Worm (Caenorhabditis elegans): ENCODE measurements around the gene C30G12.6.

C30G12.6 gene

DNA sequence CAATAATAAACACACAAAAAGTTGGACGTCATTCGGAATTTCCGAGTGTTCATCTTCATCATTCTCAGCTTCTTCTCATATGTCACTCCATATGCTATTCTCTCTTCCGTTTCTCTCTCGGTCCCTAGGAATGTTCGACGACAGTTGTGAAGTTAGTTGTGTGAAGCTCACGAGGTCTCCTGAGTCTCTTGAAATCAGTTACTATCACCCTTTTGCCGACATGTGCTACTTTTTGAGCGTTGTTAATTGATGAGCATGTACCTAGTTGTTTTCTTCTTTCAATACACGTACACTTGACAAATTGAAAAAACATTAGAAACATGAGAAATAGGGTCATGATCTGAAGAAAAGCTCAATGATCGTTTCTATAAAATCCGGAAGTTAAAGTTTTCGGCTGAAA, 27.5 kb upstream of the C30G12.6 start:
- TF ChIP-seq nhr-232 (tag; optimal IDR thresholded peaks at IDR 0.05) = no peak
- no peak for TF ChIP-seq pag-3 (tag; optimal IDR thresholded peaks at IDR 0.05; ENCODE audit: borderline replicate concordance)
- peak; percentile 66 for TF ChIP-seq ceh-18 (tag; optimal IDR thresholded peaks at IDR 0.05)

DNA sequence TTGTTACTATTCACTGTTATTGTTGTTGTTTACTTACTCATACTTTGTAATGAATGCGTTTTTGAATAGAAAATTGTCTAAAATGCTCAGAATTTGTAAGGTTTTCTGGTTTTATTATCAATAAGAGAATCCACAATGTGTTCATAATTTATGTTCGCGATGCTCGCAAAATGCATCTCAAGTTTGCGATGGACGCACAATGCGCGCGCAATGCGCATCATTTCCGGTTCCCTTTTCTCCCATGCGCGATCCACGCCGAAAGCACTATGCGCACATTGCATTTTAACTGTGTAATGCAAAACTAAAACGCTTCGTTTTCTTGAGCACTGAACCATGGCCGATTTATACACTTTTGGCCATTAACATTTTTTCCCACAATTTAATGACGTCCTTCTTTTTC, 23.7 kb upstream of the C30G12.6 start:
- TF ChIP-seq pag-3 (tag; optimal IDR thresholded peaks at IDR 0.05; ENCODE audit: borderline replicate concordance) (no peak), fkh-6 (tag; optimal IDR thresholded peaks at IDR 0.05) (no peak), lim-6 (tag; optimal IDR thresholded peaks at IDR 0.05) (no peak), unc-55 (GFP tag; optimal IDR thresholded peaks at IDR 0.05) (no peak), T23F11.4 (GFP tag; optimal IDR thresholded peaks at IDR 0.05) (no peak), dmd-4 (tag; optimal IDR thresholded peaks at IDR 0.05; ENCODE audit: borderline replicate concordance) (no peak), tbx-2 (tag; optimal IDR thresholded peaks at IDR 0.05) (no peak), eyg-1 (tag; optimal IDR thresholded peaks at IDR 0.05) (no peak), ceh-2 (tag; optimal IDR thresholded peaks at IDR 0.05) (no peak), ref-2 (tag; optimal IDR thresholded peaks at IDR 0.05) (no peak), dve-1 (tag; optimal IDR thresholded peaks at IDR 0.05) (no peak), fkh-10 (GFP tag; optimal IDR thresholded peaks at IDR 0.05) (no peak), hlh-8 (tag; optimal IDR thresholded peaks at IDR 0.05) (no peak), ceh-22 (tag; optimal IDR thresholded peaks at IDR 0.05) (no peak), hlh-13 (GFP tag; optimal IDR thresholded peaks at IDR 0.05) (no peak), che-1 (tag; optimal IDR thresholded peaks at IDR 0.05) (no peak)

DNA sequence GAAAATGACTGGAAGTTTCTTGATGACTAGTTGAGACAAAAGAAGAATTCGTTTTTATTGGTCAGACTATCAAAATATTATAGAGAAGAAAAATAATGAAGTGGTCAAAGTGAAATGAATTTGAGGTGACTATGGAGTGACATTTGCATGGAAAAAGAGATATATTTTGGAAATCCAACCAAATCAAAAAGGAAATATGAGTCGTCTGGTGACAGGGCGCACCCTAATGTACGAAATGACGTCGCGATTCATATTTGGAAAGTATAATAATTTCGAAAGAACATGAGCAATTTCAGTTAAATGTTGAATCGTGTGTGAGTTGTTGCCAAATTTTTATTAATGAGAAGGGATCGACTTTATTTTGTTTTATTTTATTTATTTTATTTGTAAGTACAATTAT, 21.7 kb upstream of the C30G12.6 start, which contains the start of gene F21D12.2:
TSS of gene F21D12.2 (plus strand) at position 301 of the 400 bp plus-strand sequence.
- TF ChIP-seq ceh-6 (GFP tag; optimal IDR thresholded peaks at IDR 0.05) = no peak

DNA sequence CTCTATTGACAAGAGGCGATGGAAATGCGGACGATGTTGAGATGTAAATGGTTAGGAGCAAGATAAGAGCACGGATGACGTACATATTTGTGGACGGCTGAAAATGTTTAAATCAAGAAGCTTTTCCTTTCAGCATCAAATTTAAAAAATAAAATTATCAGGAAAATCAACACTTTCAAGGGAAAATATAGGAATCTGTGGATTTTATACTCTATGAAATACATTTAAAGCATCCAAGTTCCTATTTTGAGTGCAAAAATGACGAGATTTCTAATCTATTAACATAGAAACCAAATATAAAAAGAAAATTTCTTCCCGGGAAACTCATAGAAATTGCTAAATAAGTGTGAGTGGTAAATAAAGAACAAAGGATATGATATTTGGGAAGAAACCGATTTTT, 18.3 kb upstream of the C30G12.6 start, which contains the start of gene F45E12.6:
TSS of gene F45E12.6 (minus strand) at position 101 of the 400 bp plus-strand sequence.
- TF ChIP-seq ceh-14 (tag; optimal IDR thresholded peaks at IDR 0.05) = no peak
- no peak for TF ChIP-seq gmeb-2 (tag; optimal IDR thresholded peaks at IDR 0.05)
- no peak for TF ChIP-seq ceh-18 (tag; optimal IDR thresholded peaks at IDR 0.05)
- TF ChIP-seq sox-4 (tag; optimal IDR thresholded peaks at IDR 0.05) = no peak
- TF ChIP-seq hlh-30 (tag; optimal IDR thresholded peaks at IDR 0.05; ENCODE audit: insufficient read depth) = no peak
- TF ChIP-seq tbx-2 (tag; optimal IDR thresholded peaks at IDR 0.05) = no peak
- TF ChIP-seq ceh-45 (GFP tag; IDR thresholded peaks at IDR 0.05) = no peak
- no peak for TF ChIP-seq ceh-6 (GFP tag; optimal IDR thresholded peaks at IDR 0.05)
- no peak for TF ChIP-seq lim-6 (tag; optimal IDR thresholded peaks at IDR 0.05)
- no peak for TF ChIP-seq mec-3 (tag; optimal IDR thresholded peaks at IDR 0.05; ENCODE audit: borderline replicate concordance)
- no peak for TF ChIP-seq T23F11.4 (GFP tag; optimal IDR thresholded peaks at IDR 0.05)
- no peak for TF ChIP-seq Y22D7AL.16 (tag; optimal IDR thresholded peaks at IDR 0.05)
- no peak for TF ChIP-seq pha-2 (tag; optimal IDR thresholded peaks at IDR 0.05)
- no peak for TF ChIP-seq ceh-2 (tag; optimal IDR thresholded peaks at IDR 0.05)
- no peak for TF ChIP-seq lin-11 (tag; optimal IDR thresholded peaks at IDR 0.05)
- TF ChIP-seq che-1 (tag; optimal IDR thresholded peaks at IDR 0.05) = no peak
- TF ChIP-seq pros-1 (tag; optimal IDR thresholded peaks at IDR 0.05) = no peak

DNA sequence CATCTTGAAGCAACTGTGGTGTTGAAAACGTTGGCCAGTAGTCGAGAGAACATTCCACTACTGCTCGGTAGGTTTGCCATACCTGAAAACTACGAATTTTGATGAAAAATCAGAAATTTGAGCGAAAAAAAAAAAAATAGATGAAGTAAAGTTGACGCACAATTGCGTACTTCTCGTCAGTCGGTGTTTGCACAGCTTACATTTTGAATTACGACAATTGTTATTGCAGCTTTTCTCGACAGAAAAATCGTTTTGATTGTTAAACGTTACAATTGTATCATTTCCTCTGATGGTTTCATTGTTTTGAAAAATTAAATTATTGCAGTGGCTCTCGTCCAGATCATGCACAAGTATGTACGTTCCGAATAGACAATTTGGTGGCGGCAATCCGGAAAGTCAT, 14.2 kb upstream of the C30G12.6 start, which contains the start of the genes F45E12.5 and cnep-1:
TSS of gene F45E12.5 (minus strand) at position 93 of the 400 bp plus-strand sequence.
TSS of gene cnep-1 (plus strand) at position 326 of the 400 bp plus-strand sequence.
- TF ChIP-seq dmd-4 (tag; optimal IDR thresholded peaks at IDR 0.05; ENCODE audit: borderline replicate concordance) (no peak), dve-1 (tag; optimal IDR thresholded peaks at IDR 0.05) (no peak), pax-1 (tag; optimal IDR thresholded peaks at IDR 0.05) (no peak), lin-11 (tag; optimal IDR thresholded peaks at IDR 0.05) (no peak), fkh-10 (GFP tag; optimal IDR thresholded peaks at IDR 0.05) (no peak), C08G9.2 (tag; optimal IDR thresholded peaks at IDR 0.05) (no peak), hlh-6 (tag; optimal IDR thresholded peaks at IDR 0.05) (no peak), syd-9 (tag; optimal IDR thresholded peaks at IDR 0.05) (no peak), pag-3 (tag; optimal IDR thresholded peaks at IDR 0.05; ENCODE audit: borderline replicate concordance) (no peak), fkh-6 (tag; optimal IDR thresholded peaks at IDR 0.05) (no peak), sdc-2 (tag; optimal IDR thresholded peaks at IDR 0.05) (no peak), elt-2 (tag; optimal IDR thresholded peaks at IDR 0.05) (no peak), pqm-1 (tag; optimal IDR thresholded peaks at IDR 0.05) (no peak), ceh-31 (tag; optimal IDR thresholded peaks at IDR 0.05) (no peak), pha-2 (tag; optimal IDR thresholded peaks at IDR 0.05) (no peak), gmeb-2 (tag; optimal IDR thresholded peaks at IDR 0.05) (no peak), nfya-1 (tag; optimal IDR thresholded peaks at IDR 0.05) (no peak), pha-4 (tag; optimal IDR thresholded peaks at IDR 0.05) (no peak), tbx-7 (tag; optimal IDR thresholded peaks at IDR 0.05) (no peak)
